Worm (Caenorhabditis elegans): ENCODE measurements around the gene gcy-21.
"Not testable (repeated sequence)": the region's sequence is repeated elsewhere in the genome, so short reads cannot be mapped to it uniquely, and the experiment has no call there.

DNA sequence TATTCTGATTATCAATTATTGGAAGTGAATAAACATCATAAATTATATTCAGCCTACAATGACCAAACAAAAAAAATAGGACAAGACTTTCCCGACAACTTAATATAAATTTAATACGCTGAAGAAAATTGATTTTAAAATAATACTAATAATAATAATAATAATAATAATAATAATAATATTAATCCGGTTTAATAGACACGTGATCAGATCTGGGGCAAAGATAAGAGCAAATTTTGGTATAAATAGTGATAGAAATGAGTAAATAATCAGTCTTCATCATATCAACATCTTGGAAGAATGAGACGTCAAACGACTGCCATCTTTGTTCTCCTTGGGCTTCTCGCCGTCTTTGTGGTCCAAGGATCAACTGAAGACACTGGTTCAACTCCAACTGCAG is 40.3 kb upstream of the gcy-21 start, which contains the start of gene msrp-6:
- not testable (repeated sequence) for TF ChIP-seq flt-1 (GFP tag; IDR thresholded peaks at IDR 0.05); pes-1 (GFP tag; IDR thresholded peaks at IDR 0.05); ama-1 (optimal IDR thresholded peaks at IDR 0.05); tbx-37 (GFP tag; conservative IDR thresholded peaks at IDR 0.05); hmg-4 (GFP tag; optimal IDR thresholded peaks at IDR 0.05); ceh-13 (GFP tag; optimal IDR thresholded peaks at IDR 0.05); tbx-11 (GFP tag; IDR thresholded peaks at IDR 0.05); hmbx-1 (tag; optimal IDR thresholded peaks at IDR 0.05); B0310.2 (tag; optimal IDR thresholded peaks at IDR 0.05); ets-7 (tag; optimal IDR thresholded peaks at IDR 0.05); aly-1 (tag; optimal IDR thresholded peaks at IDR 0.05); hnd-1 (tag; optimal IDR thresholded peaks at IDR 0.05); F13C5.2 (tag; optimal IDR thresholded peaks at IDR 0.05); scrt-1 (GFP tag; IDR thresholded peaks at IDR 0.05)
